Fruit fly (Drosophila melanogaster) whole organism, embryonic: ENCODE results near the gene CG42823.
A peak's percentile ranks its signal among the peaks of the same experiment; 100 is the strongest.

ENCODE experiments used
- Abd-B ChIP-seq: fragments of 200-800 bp; sonication (Bioruptor generic); optimal IDR thresholded peaks from 2 replicates; lab custom pipeline; 2018; ENCODE audit warnings: missing biosample characterization, mild to moderate bottlenecking, missing genetic modification characterization, moderate library complexity
- Ada2b ChIP-seq: fragments of 200-800 bp; sonication (Bioruptor generic); IDR thresholded peaks from 2 replicates; pipeline ENCODE4 v1.3.6; 2022; ENCODE audit warnings: missing biosample characterization, missing genetic modification characterization
- Adf1 ChIP-seq: fragments of 200-800 bp; sonication (Bioruptor generic); IDR thresholded peaks from 2 replicates; pipeline ENCODE4 v1.3.6; 2022; ENCODE audit warnings: missing biosample characterization, missing genetic modification characterization
- Bdp1 ChIP-seq: fragments of 200-800 bp; sonication (Bioruptor generic); optimal IDR thresholded peaks from 3 replicates; lab custom pipeline; 2016; ENCODE audit warnings: missing biosample characterization, missing genetic modification characterization
- Blimp-1 ChIP-seq: fragments of 200-800 bp; sonication (Bioruptor generic); optimal IDR thresholded peaks from 3 replicates; lab custom pipeline; 2018; ENCODE audit warnings: missing biosample characterization, missing genetic modification characterization, mild to moderate bottlenecking, moderate library complexity, missing genetic modification reagents
- Bteb2 ChIP-seq: fragments of 200-800 bp; sonication (Bioruptor generic); optimal IDR thresholded peaks from 2 replicates; lab custom pipeline; 2016; ENCODE audit warnings: missing biosample characterization, missing genetic modification characterization
- CG13775 ChIP-seq: fragments of 200-800 bp; sonication (Bioruptor generic); optimal IDR thresholded peaks from 3 replicates; lab custom pipeline; 2017; ENCODE audit warnings: missing biosample characterization, mild to moderate bottlenecking, missing genetic modification characterization
- CG13894 ChIP-seq: fragments of 200-800 bp; sonication (Bioruptor generic); optimal IDR thresholded peaks from 3 replicates; lab custom pipeline; 2018; ENCODE audit warnings: missing biosample characterization, mild to moderate bottlenecking, missing genetic modification characterization, moderate library complexity
- CG15269 ChIP-seq: fragments of 200-800 bp; sonication (Bioruptor generic); optimal IDR thresholded peaks from 2 replicates; lab custom pipeline; 2018; ENCODE audit warnings: missing biosample characterization, mild to moderate bottlenecking, missing genetic modification characterization, moderate library complexity
- CG15601 ChIP-seq: fragments of 200-800 bp; sonication (Bioruptor generic); optimal IDR thresholded peaks from 3 replicates; lab custom pipeline; 2019; ENCODE audit warnings: missing biosample characterization, mild to moderate bottlenecking, missing genetic modification characterization, moderate library complexity
- CG1603 ChIP-seq: fragments of 200-800 bp; sonication (Bioruptor generic); optimal IDR thresholded peaks from 2 replicates; lab custom pipeline; 2019; ENCODE audit warnings: missing biosample characterization, mild to moderate bottlenecking, missing genetic modification characterization, moderate library complexity
- CG2875 ChIP-seq: fragments of 200-800 bp; sonication (Bioruptor generic); optimal IDR thresholded peaks from 2 replicates; lab custom pipeline; 2017; ENCODE audit warnings: missing biosample characterization, mild to moderate bottlenecking, missing genetic modification characterization, missing genetic modification reagents
- CG31441 ChIP-seq: fragments of 200-800 bp; sonication (Bioruptor generic); IDR thresholded peaks from 2 replicates; pipeline ENCODE4 v1.3.6; 2022; ENCODE audit warnings: missing biosample characterization, missing genetic modification characterization
- CG42726 ChIP-seq: fragments of 200-800 bp; sonication (Bioruptor generic); IDR thresholded peaks from 2 replicates; pipeline ENCODE4 v1.3.6; 2022; ENCODE audit warnings: missing biosample characterization, missing genetic modification characterization; ENCODE audit not compliant: partially characterized antibody
- CG4282 ChIP-seq: fragments of 200-800 bp; sonication (Bioruptor generic); optimal IDR thresholded peaks from 2 replicates; lab custom pipeline; 2016; ENCODE audit warnings: missing biosample characterization, missing genetic modification characterization
- CG4360 ChIP-seq: fragments of 200-800 bp; sonication (Bioruptor generic); IDR thresholded peaks from 2 replicates; pipeline ENCODE4 v1.3.6; 2022; ENCODE audit warnings: missing biosample characterization, missing genetic modification characterization
- CG43689 ChIP-seq: fragments of 200-800 bp; sonication (Bioruptor generic); IDR thresholded peaks from 2 replicates; pipeline ENCODE4 v1.3.6; 2022; ENCODE audit warnings: missing biosample characterization, missing genetic modification characterization
- CG4730 ChIP-seq: fragments of 200-800 bp; sonication (Bioruptor generic); IDR thresholded peaks from 2 replicates; pipeline ENCODE4 v1.3.6; 2022; ENCODE audit warnings: missing biosample characterization, missing genetic modification characterization
- CG6175 ChIP-seq: fragments of 200-800 bp; sonication (Bioruptor generic); IDR thresholded peaks from 3 replicates; pipeline ENCODE4 v1.3.6; 2022; ENCODE audit warnings: missing biosample characterization, missing genetic modification characterization
- CG6654 ChIP-seq: fragments of 200-800 bp; sonication (Bioruptor generic); optimal IDR thresholded peaks from 2 replicates; lab custom pipeline; 2017; ENCODE audit warnings: missing biosample characterization, mild to moderate bottlenecking, missing genetic modification characterization
- CG7357 ChIP-seq: fragments of 200-800 bp; sonication (Bioruptor generic); IDR thresholded peaks from 3 replicates; pipeline ENCODE4 v1.3.6; 2022; ENCODE audit warnings: missing biosample characterization, missing genetic modification characterization
- CG7745 ChIP-seq: fragments of 200-800 bp; sonication (Bioruptor generic); optimal IDR thresholded peaks from 2 replicates; lab custom pipeline; 2018; ENCODE audit warnings: missing biosample characterization, mild to moderate bottlenecking, missing genetic modification characterization, moderate library complexity
- CG8478 ChIP-seq: fragments of >200 bp; optimal IDR thresholded peaks from 2 replicates; lab custom pipeline; 2018
- CG8765 ChIP-seq: fragments of 200-800 bp; sonication (Bioruptor generic); IDR thresholded peaks from 2 replicates; pipeline ENCODE4 v1.3.6; 2022; ENCODE audit warnings: missing biosample characterization, missing genetic modification characterization
- CG9932 ChIP-seq: fragments of 200-800 bp; sonication (Bioruptor generic); IDR thresholded peaks from 2 replicates; pipeline ENCODE4 v1.3.6; 2022; ENCODE audit warnings: missing biosample characterization, missing genetic modification characterization
- Eip74EF ChIP-seq, 2 experiments: fragments of 200-800 bp in 1 of 2; fragments of >200 bp in 1 of 2; sonication (Bioruptor generic) in 1 of 2; optimal IDR thresholded peaks; 2 replicates each; lab custom pipeline; 2017 to 2019; ENCODE audit warnings: missing biosample characterization in 2 of 2, missing genetic modification characterization in 2 of 2, mild to moderate bottlenecking in 1 of 2, moderate library complexity in 1 of 2
- Elba2 ChIP-seq: fragments of 200-800 bp; sonication (Bioruptor generic); optimal IDR thresholded peaks from 3 replicates; lab custom pipeline; 2016; ENCODE audit warnings: missing biosample characterization, missing genetic modification characterization
- Hr3 ChIP-seq: fragments of 200-800 bp; sonication (Bioruptor generic); optimal IDR thresholded peaks from 3 replicates; lab custom pipeline; 2016; ENCODE audit warnings: missing biosample characterization, missing genetic modification characterization
- Neu2 ChIP-seq: fragments of 200-800 bp; sonication (Bioruptor generic); optimal IDR thresholded peaks from 3 replicates; lab custom pipeline; 2016; ENCODE audit warnings: missing biosample characterization, missing genetic modification characterization, borderline replicate concordance
- Nf-YA ChIP-seq: fragments of 200-800 bp; sonication (Bioruptor generic); IDR thresholded peaks from 2 replicates; pipeline ENCODE4 v1.3.6; 2022; ENCODE audit warnings: missing biosample characterization, missing genetic modification characterization
- Nf-YC ChIP-seq: fragments of 200-800 bp; optimal IDR thresholded peaks from 3 replicates; lab custom pipeline; 2019; ENCODE audit warnings: missing biosample characterization, mild to moderate bottlenecking, missing genetic modification characterization, moderate library complexity
- Sin3A ChIP-seq: fragments of >200 bp; optimal IDR thresholded peaks from 2 replicates; lab custom pipeline; 2018
- Usf ChIP-seq: fragments of 200-800 bp; sonication (Bioruptor generic); optimal IDR thresholded peaks from 2 replicates; lab custom pipeline; 2017; ENCODE audit warnings: missing genotype, missing biosample characterization, missing genetic modification characterization
- Xbp1 ChIP-seq: fragments of 200-800 bp; sonication (Bioruptor generic); optimal IDR thresholded peaks from 3 replicates; lab custom pipeline; 2016; ENCODE audit warnings: missing biosample characterization, mild to moderate bottlenecking, missing genetic modification characterization
- dm ChIP-seq: fragments of 200-800 bp; sonication (Bioruptor generic); optimal IDR thresholded peaks from 3 replicates; lab custom pipeline; 2016; ENCODE audit warnings: missing biosample characterization, missing genetic modification characterization
- dpn ChIP-seq, 2 experiments: fragments of 200-800 bp; sonication (Bioruptor generic); optimal IDR thresholded peaks; 3 replicates each; lab custom pipeline; 2016; ENCODE audit warnings: missing biosample characterization in 2 of 2, missing genetic modification characterization in 2 of 2
- ewg ChIP-seq: fragments of 200-800 bp; sonication (Bioruptor generic); optimal IDR thresholded peaks from 3 replicates; lab custom pipeline; 2017; ENCODE audit warnings: mild to moderate bottlenecking, missing biosample characterization, missing genetic modification reagents, missing genetic modification characterization
- fd3F ChIP-seq: fragments of 200-800 bp; sonication (Bioruptor generic); optimal IDR thresholded peaks from 2 replicates; lab custom pipeline; 2018; ENCODE audit warnings: missing biosample characterization, mild to moderate bottlenecking, missing genetic modification characterization, moderate library complexity
- ftz-f1 ChIP-seq: fragments of 200-800 bp; sonication (Bioruptor generic); optimal IDR thresholded peaks from 2 replicates; lab custom pipeline; 2016; ENCODE audit warnings: missing biosample characterization, missing genetic modification characterization
- jigr1 ChIP-seq: fragments of 200-800 bp; sonication (Bioruptor generic); IDR thresholded peaks from 3 replicates; pipeline ENCODE4 v1.3.6; 2022; ENCODE audit warnings: missing biosample characterization, missing genetic modification characterization
- kay ChIP-seq: fragments of 200-800 bp; sonication (Bioruptor generic); optimal IDR thresholded peaks from 2 replicates; lab custom pipeline; 2016; ENCODE audit warnings: missing biosample characterization, missing genetic modification characterization
- knrl ChIP-seq: fragments of 200-800 bp; sonication (Bioruptor generic); IDR thresholded peaks from 3 replicates; pipeline ENCODE4 v1.3.6; 2022; ENCODE audit warnings: missing biosample characterization, missing genetic modification characterization; ENCODE audit not compliant: partially characterized antibody
- lab ChIP-seq: fragments of 200-800 bp; sonication (Bioruptor generic); optimal IDR thresholded peaks from 3 replicates; lab custom pipeline; 2017; ENCODE audit warnings: missing biosample characterization, missing genetic modification characterization, mild to moderate bottlenecking, moderate library complexity, missing genetic modification reagents
- luna ChIP-seq: fragments of 200-800 bp; sonication (Bioruptor generic); optimal IDR thresholded peaks from 2 replicates; lab custom pipeline; 2016; ENCODE audit warnings: missing biosample characterization, missing genetic modification characterization
- nmo ChIP-seq: fragments of 200-800 bp; sonication (Bioruptor generic); optimal IDR thresholded peaks from 2 replicates; lab custom pipeline; 2018; ENCODE audit warnings: missing biosample characterization, mild to moderate bottlenecking, missing genetic modification characterization, moderate library complexity
- org-1 ChIP-seq: fragments of 200-800 bp; sonication (Bioruptor generic); optimal IDR thresholded peaks from 2 replicates; lab custom pipeline; 2017; ENCODE audit warnings: missing biosample characterization, missing genetic modification characterization
- pita ChIP-seq: fragments of 200-800 bp; sonication (Bioruptor generic); optimal IDR thresholded peaks from 2 replicates; lab custom pipeline; 2017; ENCODE audit warnings: missing biosample characterization, mild to moderate bottlenecking, missing genetic modification characterization
- ro ChIP-seq: fragments of 200-800 bp; sonication (Bioruptor generic); IDR thresholded peaks from 2 replicates; pipeline ENCODE4 v1.3.6; 2022; ENCODE audit warnings: missing biosample characterization, missing genetic modification characterization
- sens-2 ChIP-seq: fragments of 200-800 bp; sonication (Bioruptor generic); IDR thresholded peaks from 2 replicates; pipeline ENCODE4 v1.3.6; 2022; ENCODE audit warnings: missing biosample characterization, missing genetic modification characterization
- seq ChIP-seq: fragments of 200-800 bp; sonication (Bioruptor generic); IDR thresholded peaks from 2 replicates; pipeline ENCODE4 v1.3.6; 2022; ENCODE audit warnings: missing biosample characterization, missing genetic modification characterization
- unpg ChIP-seq: fragments of 200-800 bp; sonication (Bioruptor generic); optimal IDR thresholded peaks from 3 replicates; lab custom pipeline; 2018; ENCODE audit warnings: missing biosample characterization, mild to moderate bottlenecking, missing genetic modification characterization, moderate library complexity

Gene CG42823

DNA sequence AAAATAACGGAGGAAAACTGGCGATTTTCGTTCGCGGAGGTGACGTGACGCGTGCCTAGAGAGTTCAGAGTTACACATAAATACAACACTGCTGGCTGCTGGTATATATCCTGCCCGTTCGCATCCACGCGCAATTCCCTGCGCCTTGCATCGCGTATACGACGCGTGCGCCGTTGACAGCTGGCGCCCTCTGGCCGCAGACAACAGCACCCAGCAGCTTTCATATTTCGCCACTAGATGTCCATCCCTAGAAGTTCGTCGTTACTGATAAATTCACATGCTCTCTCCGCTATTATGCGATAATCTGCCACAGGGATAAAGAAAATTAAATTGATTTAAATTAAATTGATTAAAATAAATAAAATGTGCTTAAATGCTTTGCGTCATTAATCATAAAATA lies 2.5 kb downstream of the CG42823 start, which contains the start of gene Sur-8 (continued):
- TF ChIP-seq CG7745 (no peak), Xbp1 (GFP tag; lab: Kevin White, UChicago) (peak; percentile 85), CG6654 (GFP tag; lab: Kevin White, UChicago) (peak; percentile 3), ewg (GFP tag; lab: Kevin White, UChicago) (peak; percentile 99), ftz-f1 (GFP tag; lab: Kevin White, UChicago) (peak; percentile 38), CG4730 (GFP tag; lab: Robert Waterston, UW) (peak; percentile 71), CG8478 (lab: Kevin White, UChicago) (no peak), kay (GFP tag; lab: Kevin White, UChicago) (no peak), knrl (GFP tag; lab: Robert Waterston, UW) (peak; percentile 42; the same call in 2 of the 3 replicates), nmo (GFP tag; lab: Kevin White, UChicago) (peak; percentile 44), CG15601 (tag; lab: Kevin White, UChicago) (no peak), CG1603 (tag; lab: Kevin White, UChicago) (peak; percentile 73), CG8765 (GFP tag; lab: Robert Waterston, UW) (no peak), seq (GFP tag; lab: Robert Waterston, UW) (no peak), CG15269 (peak; percentile 47), Neu2 (no peak), CG4360 (GFP tag; lab: Robert Waterston, UW) (no peak), pita (GFP tag; lab: Kevin White, UChicago) (no peak), CG9932 (GFP tag; lab: Robert Waterston, UW) (peak; percentile 82), Bdp1 (GFP tag; lab: Kevin White, UChicago) (peak; percentile 25), dm (GFP tag; lab: Kevin White, UChicago) (peak; percentile 31), Nf-YA (GFP tag; lab: Robert Waterston, UW) (no peak), fd3F (peak; percentile 29), CG7357 (GFP tag; lab: Robert Waterston, UW) (peak; percentile 34; the same call in 1 of the 3 replicates), CG4282 (no peak), org-1 (GFP tag; lab: Kevin White, UChicago) (peak; percentile 24), CG2875 (GFP tag; lab: Kevin White, UChicago) (peak; percentile 53), Bteb2 (GFP tag; lab: Kevin White, UChicago) (no peak), Usf (GFP tag; lab: Kevin White, UChicago) (no peak), ro (GFP tag; lab: Robert Waterston, UW) (no peak), Hr3 (GFP tag; lab: Kevin White, UChicago) (peak; percentile 63), lab (GFP tag; lab: Kevin White, UChicago) (peak; percentile 79), jigr1 (GFP tag; lab: Robert Waterston, UW) (no peak), CG13775 (GFP tag; lab: Kevin White, UChicago) (peak; percentile 30), Elba2 (GFP tag; lab: Kevin White, UChicago) (no peak), Sin3A (lab: Kevin White, UChicago) (no peak), Eip74EF (GFP tag; optimal IDR thresholded peaks at IDR 0.05; lab: Kevin White, UChicago) (no peak), Blimp-1 (GFP tag; lab: Kevin White, UChicago) (peak; percentile 31), CG31441 (peak; percentile 20; the same call in 1 of the 2 replicates), Nf-YC (tag; lab: Kevin White, UChicago) (peak; percentile 50), CG42726 (GFP tag; lab: Robert Waterston, UW) (peak; percentile 53; the same call in 1 of the 2 replicates), CG13894 (tag; lab: Kevin White, UChicago) (peak; percentile 23), unpg (GFP tag; lab: Kevin White, UChicago) (no peak), CG43689 (GFP tag; lab: Robert Waterston, UW) (peak; percentile 48), dpn (GFP tag; optimal IDR thresholded peaks at IDR 0.05; lab: Kevin White, UChicago) (peak; percentile 72 to 77), luna (GFP tag; lab: Kevin White, UChicago) (peak; percentile 48), CG6175 (GFP tag; lab: Robert Waterston, UW) (peak; percentile 51; the same call in 2 of the 3 replicates), sens-2 (no peak), Adf1 (peak; percentile 39), Abd-B (GFP tag; lab: Kevin White, UChicago) (no peak), Ada2b (GFP tag; lab: Robert Waterston, UW) (peak; percentile 69)
